Worm (Caenorhabditis elegans) whole organism, L3 larva: ENCODE measurements around the gene ppm-2.

Experiments
- R02D3.7 ChIP-seq: fragments of 150-350 bp; optimal IDR thresholded peaks from 2 replicates; lab custom pipeline; 2014; ENCODE audit warnings: missing biosample characterization, missing genetic modification characterization
- ZK546.5 ChIP-seq: sonication (generic microtip); optimal IDR thresholded peaks from 2 replicates; lab custom pipeline; 2017; ENCODE audit warnings: missing biosample characterization, missing genetic modification characterization
- ceh-16 ChIP-seq: sonication (generic microtip); optimal IDR thresholded peaks from 2 replicates; lab custom pipeline; 2017; ENCODE audit warnings: missing biosample characterization, missing genetic modification characterization
- ceh-28 ChIP-seq: fragments of 150-350 bp; optimal IDR thresholded peaks from 2 replicates; lab custom pipeline; 2014; ENCODE audit warnings: missing biosample characterization, missing genetic modification reagents, missing genetic modification characterization
- egl-5 ChIP-seq: fragments of 150-350 bp; optimal IDR thresholded peaks from 2 replicates; lab custom pipeline; 2017; ENCODE audit warnings: missing biosample characterization, missing genetic modification reagents, missing genetic modification characterization, inconsistent platforms
- eor-1 ChIP-seq, 2 experiments: fragments of 150-350 bp; optimal IDR thresholded peaks; 2 replicates each; lab custom pipeline; 2014 to 2018; ENCODE audit warnings: missing biosample characterization in 2 of 2, missing genetic modification characterization in 2 of 2
- fos-1 ChIP-seq: fragments of 150-350 bp; optimal IDR thresholded peaks from 2 replicates; lab custom pipeline; 2014; ENCODE audit warnings: missing biosample characterization, missing genetic modification characterization
- lin-39 ChIP-seq: fragments of 150-350 bp; optimal IDR thresholded peaks from 2 replicates; lab custom pipeline; 2018; ENCODE audit warnings: missing biosample characterization, missing genetic modification reagents, missing genetic modification characterization
- mdl-1 ChIP-seq: fragments of 150-350 bp; optimal IDR thresholded peaks from 2 replicates; lab custom pipeline; 2014; ENCODE audit warnings: missing biosample characterization, missing genetic modification characterization
- mml-1 ChIP-seq: fragments of 150-350 bp; sonication (generic microtip); optimal IDR thresholded peaks from 3 replicates; lab custom pipeline; 2014; ENCODE audit warnings: missing biosample characterization, missing genetic modification characterization
- nfya-1 ChIP-seq: sonication (generic microtip); optimal IDR thresholded peaks from 2 replicates; lab custom pipeline; 2017; ENCODE audit warnings: missing genetic modification characterization, mild to moderate bottlenecking, missing compliant biosample characterization, antibody characterized with exemption, moderate library complexity; ENCODE audit not compliant: insufficient read depth
- nhr-23 ChIP-seq: fragments of 150-350 bp; optimal IDR thresholded peaks from 2 replicates; lab custom pipeline; 2014; ENCODE audit warnings: missing biosample characterization, missing genetic modification reagents, missing genetic modification characterization
- nhr-67 ChIP-seq: fragments of 150-350 bp; optimal IDR thresholded peaks from 2 replicates; lab custom pipeline; 2014; ENCODE audit warnings: missing biosample characterization, missing genetic modification characterization
- nhr-77 ChIP-seq: fragments of 150-350 bp; optimal IDR thresholded peaks from 2 replicates; lab custom pipeline; 2014; ENCODE audit warnings: missing biosample characterization, missing genetic modification characterization
- pqm-1 ChIP-seq: fragments of 150-350 bp; optimal IDR thresholded peaks from 2 replicates; lab custom pipeline; 2017; ENCODE audit warnings: missing biosample characterization, missing genetic modification characterization, inconsistent platforms
- sea-2 ChIP-seq: fragments of 150-350 bp; sonication (generic microtip); optimal IDR thresholded peaks from 4 replicates; lab custom pipeline; 2014; ENCODE audit warnings: missing biosample characterization, missing genetic modification reagents, missing genetic modification characterization
- unc-39 ChIP-seq: sonication (generic microtip); optimal IDR thresholded peaks from 4 replicates; lab custom pipeline; 2017; ENCODE audit warnings: missing biosample characterization, missing genetic modification characterization

The ppm-2 gene

ce11 chrIII:4699922-4700321, 49.6 kb downstream of the ppm-2 start, which contains the start of gene sel-13:
sel-13 (minus strand) TSS chrIII:4700224.
- TF ChIP-seq ZK546.5 (tag; lab: Kevin White, UChicago) (no peak), unc-39 (no peak), sea-2 (GFP tag; lab: Kevin White, UChicago) (no peak), nhr-77 (tag; lab: Kevin White, UChicago) (no peak), eor-1 (tag; optimal IDR thresholded peaks at IDR 0.05; lab: Kevin White, UChicago) (no peak), R02D3.7 (tag; lab: Kevin White, UChicago) (no peak), nfya-1 (no peak), pqm-1 (tag; lab: Kevin White, UChicago) (no peak), nhr-23 (tag; lab: Kevin White, UChicago) (no peak), mml-1 (tag; lab: Kevin White, UChicago) (no peak), ceh-16 (no peak), fos-1 (tag; lab: Kevin White, UChicago) (no peak), nhr-67 (no peak), egl-5 (no peak), mdl-1 (tag; lab: Kevin White, UChicago) (no peak), ceh-28 (tag; lab: Kevin White, UChicago) (no peak), lin-39 (tag; lab: Kevin White, UChicago) (no peak)
- TF ChIP-seq, all 47 proteins: peak for 0
